Fruit fly (Drosophila melanogaster) whole organism, wandering third instar larva: ENCODE results near the gene CG34408.

ENCODE experiments used
- CG32264 ChIP-seq: fragments of 200-800 bp; sonication (Bioruptor generic); optimal IDR thresholded peaks from 2 replicates; lab custom pipeline; 2016; ENCODE audit warnings: missing biosample characterization, missing genetic modification characterization
- CG9705 ChIP-seq: fragments of 200-800 bp; sonication (Bioruptor generic); optimal IDR thresholded peaks from 2 replicates; lab custom pipeline; 2018; ENCODE audit warnings: missing biosample characterization, mild to moderate bottlenecking, missing genetic modification characterization
- Dfd ChIP-seq: fragments of >200 bp; optimal IDR thresholded peaks from 2 replicates; lab custom pipeline; 2017; ENCODE audit warnings: missing biosample characterization, missing genetic modification characterization
- Dif ChIP-seq: fragments of 200-275, 200-300 bp; sonication (Bioruptor generic); optimal IDR thresholded peaks from 2 replicates; lab custom pipeline; 2018; ENCODE audit warnings: missing biosample characterization, missing genetic modification characterization; ENCODE audit not compliant: partially characterized antibody
- HLH106 ChIP-seq: fragments of 200-800 bp; optimal IDR thresholded peaks from 3 replicates; lab custom pipeline; 2019; ENCODE audit warnings: missing biosample characterization, mild to moderate bottlenecking, missing genetic modification characterization, moderate library complexity
- Hnf4 ChIP-seq: fragments of 200-800 bp; sonication (Bioruptor generic); optimal IDR thresholded peaks from 2 replicates; lab custom pipeline; 2016; ENCODE audit warnings: missing biosample characterization, mild to moderate bottlenecking, missing genetic modification characterization
- Hr78 ChIP-seq: fragments of >200 bp; optimal IDR thresholded peaks from 2 replicates; lab custom pipeline; 2017; ENCODE audit warnings: missing biosample characterization, missing genetic modification characterization
- Hr83 ChIP-seq: fragments of 200-300 bp; sonication (Bioruptor generic); optimal IDR thresholded peaks from 2 replicates; lab custom pipeline; 2016; ENCODE audit warnings: missing biosample characterization, mild to moderate bottlenecking, missing genetic modification characterization, moderate library complexity; ENCODE audit not compliant: poor library complexity, severe bottlenecking
- Mio ChIP-seq: sonication (Bioruptor generic); optimal IDR thresholded peaks from 2 replicates; lab custom pipeline; 2016; ENCODE audit warnings: missing biosample characterization, missing genetic modification characterization
- Myc ChIP-seq: fragments of >200 bp; optimal IDR thresholded peaks from 2 replicates; lab custom pipeline; 2017
- N ChIP-seq: fragments of >200 bp; optimal IDR thresholded peaks from 2 replicates; lab custom pipeline; 2018; ENCODE audit warnings: missing biosample characterization, missing external identifiers, missing genetic modification characterization
- OdsH ChIP-seq: fragments of 200-800 bp; sonication (Bioruptor generic); optimal IDR thresholded peaks from 2 replicates; lab custom pipeline; 2016; ENCODE audit warnings: missing biosample characterization, mild to moderate bottlenecking, missing genetic modification characterization
- Rel ChIP-seq, 2 experiments: fragments of 200-800 bp; sonication (Bioruptor generic) in 1 of 2; optimal IDR thresholded peaks; 2 replicates in 1 of 2; 3 replicates in 1 of 2; lab custom pipeline; 2016 to 2019; ENCODE audit warnings: mild to moderate bottlenecking in 2 of 2, missing biosample characterization in 2 of 2, missing genetic modification characterization in 2 of 2, moderate library complexity in 1 of 2
- Vsx2 ChIP-seq: fragments of 200-300, 225-300 bp; sonication (Bioruptor generic); optimal IDR thresholded peaks from 2 replicates; lab custom pipeline; 2018; ENCODE audit warnings: missing biosample characterization, missing genetic modification characterization; ENCODE audit not compliant: partially characterized antibody
- br ChIP-seq: fragments of 200-800 bp; sonication (Bioruptor generic); optimal IDR thresholded peaks from 2 replicates; lab custom pipeline; 2016; ENCODE audit warnings: missing biosample characterization, missing genetic modification characterization
- dl ChIP-seq, 2 experiments: fragments of 175-275, 200-275 bp in 1 of 2; fragments of 200-275 bp in 1 of 2; sonication (Bioruptor generic); optimal IDR thresholded peaks; lab custom pipeline; 2018; ENCODE audit warnings: mild to moderate bottlenecking in 2 of 2, missing biosample characterization in 2 of 2, missing genetic modification characterization in 2 of 2, moderate library complexity in 2 of 2; ENCODE audit not compliant: partially characterized antibody in 2 of 2, insufficient read depth in 1 of 2
- dmrt93B ChIP-seq: fragments of 200-800 bp; sonication (Bioruptor generic); optimal IDR thresholded peaks from 2 replicates; lab custom pipeline; 2018; ENCODE audit warnings: missing biosample characterization, mild to moderate bottlenecking, missing genetic modification characterization
- dsf ChIP-seq: sonication (Bioruptor generic); optimal IDR thresholded peaks from 2 replicates; lab custom pipeline; 2016; ENCODE audit warnings: missing biosample characterization, missing genetic modification characterization, borderline replicate concordance
- ey ChIP-seq: fragments of 200-800 bp; sonication (Bioruptor generic); optimal IDR thresholded peaks from 2 replicates; lab custom pipeline; 2016; ENCODE audit warnings: missing biosample characterization, missing genetic modification characterization
- foxo ChIP-seq, 2 experiments: fragments of 200-800 bp; sonication (Bioruptor generic); optimal IDR thresholded peaks; 2 replicates in 1 of 2; 3 replicates in 1 of 2; lab custom pipeline; 2016 to 2017; ENCODE audit warnings: missing biosample characterization in 2 of 2, missing genetic modification characterization in 2 of 2
- fru ChIP-seq: fragments of 200-800 bp; sonication (Bioruptor generic); optimal IDR thresholded peaks from 3 replicates; lab custom pipeline; 2016; ENCODE audit warnings: missing biosample characterization, mild to moderate bottlenecking, missing genetic modification characterization
- h ChIP-seq: fragments of 200-800 bp; sonication (Bioruptor generic); optimal IDR thresholded peaks from 3 replicates; lab custom pipeline; 2016; ENCODE audit warnings: missing biosample characterization, mild to moderate bottlenecking, missing genetic modification characterization
- jim ChIP-seq: fragments of 175-275, 200-325 bp; sonication (Bioruptor generic); optimal IDR thresholded peaks from 2 replicates; lab custom pipeline; 2016; ENCODE audit warnings: missing biosample characterization, mild to moderate bottlenecking, missing genetic modification characterization
- lola ChIP-seq: fragments of >200 bp; optimal IDR thresholded peaks from 2 replicates; lab custom pipeline; 2017; ENCODE audit warnings: missing biosample characterization, missing genetic modification characterization
- pan ChIP-seq: fragments of >200 bp; optimal IDR thresholded peaks from 2 replicates; lab custom pipeline; 2017
- psq ChIP-seq: fragments of 200-800 bp; sonication (Bioruptor generic); optimal IDR thresholded peaks from 3 replicates; lab custom pipeline; 2017; ENCODE audit warnings: missing biosample characterization, mild to moderate bottlenecking, missing genetic modification characterization, moderate library complexity
- rgr ChIP-seq: fragments of 200-800 bp; sonication (Bioruptor generic); optimal IDR thresholded peaks from 3 replicates; lab custom pipeline; 2016; ENCODE audit warnings: missing biosample characterization, mild to moderate bottlenecking, missing genetic modification characterization
- sage ChIP-seq: fragments of 200-800 bp; sonication (Bioruptor generic); optimal IDR thresholded peaks from 2 replicates; lab custom pipeline; 2016; ENCODE audit warnings: missing biosample characterization, mild to moderate bottlenecking, missing genetic modification characterization
- sv ChIP-seq: fragments of 200-800 bp; sonication (Bioruptor generic); optimal IDR thresholded peaks from 3 replicates; lab custom pipeline; 2016; ENCODE audit warnings: missing biosample characterization, missing genetic modification characterization
- tai ChIP-seq: sonication (Bioruptor generic); optimal IDR thresholded peaks from 2 replicates; lab custom pipeline; 2016; ENCODE audit warnings: missing biosample characterization, missing genetic modification characterization
- usp ChIP-seq: fragments of >200 bp; optimal IDR thresholded peaks from 2 replicates; lab custom pipeline; 2017; ENCODE audit warnings: missing biosample characterization, missing genetic modification characterization

CG34408 gene

DNA sequence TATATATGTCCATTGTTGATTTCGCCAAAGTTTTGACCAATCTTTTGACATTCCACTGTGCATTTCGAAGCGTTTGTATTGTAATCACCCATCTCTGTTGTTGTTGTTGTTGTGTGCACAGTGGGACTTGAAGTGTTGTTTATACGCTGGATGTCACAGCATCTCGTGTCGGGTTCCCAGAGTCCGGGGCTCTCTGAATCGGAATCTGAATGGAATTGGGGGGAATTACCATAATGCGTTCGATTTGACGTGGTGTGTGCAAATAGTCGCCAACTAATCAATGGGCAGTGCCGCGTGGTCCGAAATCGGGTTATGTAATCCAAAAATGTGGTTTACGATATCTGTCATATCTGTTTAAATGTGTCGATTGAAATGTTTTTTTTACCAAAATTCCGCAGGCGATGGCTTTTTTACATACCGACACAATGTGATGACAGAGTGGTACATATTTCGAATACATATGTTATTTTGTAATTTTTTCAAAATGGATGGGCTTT lies 14.2 kb downstream of the CG34408 start:
- TF ChIP-seq jim (GFP tag; lab: Kevin White, UChicago) (no peak), Rel (GFP tag; optimal IDR thresholded peaks at IDR 0.05; lab: Kevin White, UChicago) (no peak), Rel (tag; optimal IDR thresholded peaks at IDR 0.05; lab: Kevin White, UChicago) (peak; percentile 86), br (GFP tag; lab: Kevin White, UChicago) (no peak)

DNA sequence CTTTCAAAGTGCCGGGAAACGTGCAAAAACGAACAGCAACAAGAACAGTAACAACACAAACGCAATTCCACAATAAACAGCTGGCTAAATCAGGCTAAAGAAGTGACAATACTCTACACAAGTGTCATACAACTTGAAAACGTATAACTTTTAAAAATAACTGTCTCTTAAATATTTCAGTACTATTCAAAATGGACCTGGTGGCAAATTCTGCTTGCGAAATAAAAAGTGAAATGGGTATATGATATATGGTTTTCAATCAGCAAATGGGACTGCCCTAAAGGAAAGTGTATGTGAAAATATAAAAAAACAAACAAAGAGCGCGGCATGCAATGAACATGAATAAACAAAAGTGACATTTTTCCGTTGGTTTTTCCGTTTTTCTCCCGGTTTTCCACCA lies 22.0 kb downstream of the CG34408 start:
- TF ChIP-seq foxo (GFP tag; optimal IDR thresholded peaks at IDR 0.05; lab: Kevin White, UChicago) (peak in 1 of 2 experiments; percentile 6), ey (GFP tag; lab: Kevin White, UChicago) (no peak), HLH106 (tag; lab: Kevin White, UChicago) (peak; percentile 36)
- TF ChIP-seq, all 38 proteins: peak for 2

DNA sequence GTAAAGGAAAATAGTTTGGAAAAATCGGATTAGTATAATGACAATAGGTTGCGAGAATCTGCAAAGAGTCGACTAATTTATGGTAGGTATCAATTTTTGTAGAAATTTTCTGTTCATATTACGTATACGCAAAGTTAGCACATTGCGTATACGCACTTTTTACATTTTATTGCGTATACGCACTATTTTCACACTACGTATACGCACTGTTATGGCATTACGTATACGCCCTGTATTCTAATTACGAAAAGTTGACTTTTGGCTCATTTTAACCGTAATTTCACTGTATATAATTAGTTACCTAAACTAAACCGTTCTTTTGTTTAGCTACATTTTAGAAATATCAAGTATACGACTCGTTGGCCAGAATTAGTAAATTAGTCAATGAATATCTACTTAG lies 23.0 kb downstream of the CG34408 start:
- no peak for TF ChIP-seq foxo (GFP tag; optimal IDR thresholded peaks at IDR 0.05; lab: Kevin White, UChicago)
- TF ChIP-seq Dfd (GFP tag; lab: Kevin White, UChicago): no peak
- no peak for TF ChIP-seq Myc (lab: Kevin White, UChicago)

DNA sequence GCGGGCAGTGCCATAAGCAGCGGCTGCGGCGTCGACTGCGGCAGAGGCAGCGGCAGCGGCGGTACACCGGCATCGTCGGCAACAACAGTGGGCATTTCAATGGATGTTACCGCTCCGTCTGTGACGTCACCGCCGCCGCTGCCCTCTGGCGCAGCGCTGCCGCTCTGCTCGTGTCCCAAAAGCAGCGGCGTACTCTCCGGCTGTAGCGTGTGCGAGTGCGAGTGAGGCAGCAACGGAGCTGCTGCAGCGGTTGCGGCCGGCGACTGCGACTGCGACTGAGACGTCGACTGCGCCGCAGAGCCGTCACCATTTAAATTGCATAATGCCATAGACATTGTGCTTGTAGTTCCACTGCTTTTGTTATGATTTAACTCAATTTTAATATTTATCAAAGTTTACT lies 23.6 kb downstream of the CG34408 start:
- TF ChIP-seq Mio (GFP tag; lab: Kevin White, UChicago): no peak
- TF ChIP-seq N (GFP tag; lab: Kevin White, UChicago): no peak
- no peak for TF ChIP-seq lola (GFP tag; lab: Kevin White, UChicago)
- TF ChIP-seq psq: no peak
- no peak for TF ChIP-seq h
- TF ChIP-seq Rel (GFP tag; optimal IDR thresholded peaks at IDR 0.05; lab: Kevin White, UChicago): no peak
- no peak for TF ChIP-seq Rel (tag; optimal IDR thresholded peaks at IDR 0.05; lab: Kevin White, UChicago)
- TF ChIP-seq Dfd (GFP tag; lab: Kevin White, UChicago): no peak
- no peak for TF ChIP-seq ey (GFP tag; lab: Kevin White, UChicago)
- no peak for TF ChIP-seq Hr78 (GFP tag; lab: Kevin White, UChicago)
- no peak for TF ChIP-seq tai (GFP tag; lab: Kevin White, UChicago)

DNA sequence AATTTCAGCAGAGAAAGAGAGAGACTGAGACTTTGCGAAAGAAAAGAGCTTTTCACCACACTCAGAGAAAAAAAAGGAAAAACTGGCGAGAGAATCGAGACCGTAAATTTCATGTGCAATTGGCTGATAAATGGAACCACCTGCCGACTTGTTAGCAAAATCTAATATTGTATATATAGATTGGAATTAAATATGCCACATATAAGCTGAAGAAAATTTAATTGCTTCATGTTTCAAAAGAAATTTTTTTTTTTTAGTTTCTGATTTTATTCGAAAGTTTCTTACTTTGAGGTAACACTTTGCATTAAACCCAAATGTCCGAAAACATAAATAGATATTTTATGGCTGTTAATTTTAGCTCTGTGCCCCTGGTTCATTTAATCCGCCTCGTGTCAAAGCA lies 24.9 kb downstream of the CG34408 start:
- no peak for TF ChIP-seq Dif (GFP tag; lab: Kevin White, UChicago)
- TF ChIP-seq Hnf4 (GFP tag; lab: Kevin White, UChicago): no peak
- no peak for TF ChIP-seq dmrt93B
- no peak for TF ChIP-seq psq
- TF ChIP-seq dsf (GFP tag; lab: Kevin White, UChicago): no peak
- TF ChIP-seq CG32264 (GFP tag; lab: Kevin White, UChicago): no peak
- no peak for TF ChIP-seq rgr
- no peak for TF ChIP-seq tai (GFP tag; lab: Kevin White, UChicago)
- TF ChIP-seq jim (GFP tag; lab: Kevin White, UChicago): no peak
- no peak for TF ChIP-seq Myc (lab: Kevin White, UChicago)
- TF ChIP-seq Hr83 (GFP tag; lab: Kevin White, UChicago): no peak
- TF ChIP-seq Dfd (GFP tag; lab: Kevin White, UChicago): no peak
- TF ChIP-seq Hr78 (GFP tag; lab: Kevin White, UChicago): no peak
- no peak for TF ChIP-seq fru (GFP tag; lab: Kevin White, UChicago)
- no peak for TF ChIP-seq lola (GFP tag; lab: Kevin White, UChicago)
- TF ChIP-seq sv (GFP tag; lab: Kevin White, UChicago): no peak
- no peak for TF ChIP-seq usp (GFP tag; lab: Kevin White, UChicago)
- no peak for TF ChIP-seq CG9705 (GFP tag; lab: Kevin White, UChicago)
- no peak for TF ChIP-seq dl (GFP tag; optimal IDR thresholded peaks at IDR 0.05; lab: Kevin White, UChicago; ENCODE audit: insufficient read depth in 1 of 2, partially characterized antibody in 2 of 2)
- TF ChIP-seq, all 38 proteins: peak for 0

DNA sequence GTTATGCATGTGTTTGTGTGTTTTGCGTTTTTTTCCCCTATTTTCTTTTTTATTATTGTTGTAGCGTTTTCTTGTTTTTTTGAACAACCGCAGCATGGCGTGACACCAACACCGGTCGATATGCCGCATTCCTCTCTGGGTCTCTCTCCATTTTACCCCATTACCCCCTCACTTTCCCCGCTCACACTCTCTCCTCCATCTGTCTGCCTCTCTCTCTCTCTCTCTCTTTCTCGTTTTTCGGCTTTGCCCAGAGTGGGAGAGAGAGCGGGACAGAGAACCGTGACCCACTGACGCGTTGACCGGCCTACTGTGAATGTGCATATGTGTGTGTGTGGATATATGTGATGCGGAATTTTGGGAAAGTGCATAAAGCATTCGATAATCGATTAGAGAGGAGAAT lies 27.5 kb downstream of the CG34408 start:
- TF ChIP-seq tai (GFP tag; lab: Kevin White, UChicago): no peak
- no peak for TF ChIP-seq CG9705 (GFP tag; lab: Kevin White, UChicago)
- TF ChIP-seq Dfd (GFP tag; lab: Kevin White, UChicago): no peak
- TF ChIP-seq usp (GFP tag; lab: Kevin White, UChicago): no peak
- no peak for TF ChIP-seq fru (GFP tag; lab: Kevin White, UChicago)
- TF ChIP-seq N (GFP tag; lab: Kevin White, UChicago): no peak
- no peak for TF ChIP-seq Hnf4 (GFP tag; lab: Kevin White, UChicago)
- TF ChIP-seq Vsx2 (GFP tag; lab: Kevin White, UChicago): no peak
- no peak for TF ChIP-seq OdsH (GFP tag; lab: Kevin White, UChicago)
- TF ChIP-seq foxo (GFP tag; optimal IDR thresholded peaks at IDR 0.05; lab: Kevin White, UChicago): no peak
- no peak for TF ChIP-seq psq
- no peak for TF ChIP-seq Dif (GFP tag; lab: Kevin White, UChicago)
- TF ChIP-seq sage: no peak
- TF ChIP-seq dl (GFP tag; optimal IDR thresholded peaks at IDR 0.05; lab: Kevin White, UChicago; ENCODE audit: insufficient read depth in 1 of 2, partially characterized antibody in 2 of 2): no peak
- TF ChIP-seq sv (GFP tag; lab: Kevin White, UChicago): no peak
- TF ChIP-seq Myc (lab: Kevin White, UChicago): no peak
- no peak for TF ChIP-seq pan (lab: Kevin White, UChicago)
- no peak for TF ChIP-seq CG32264 (GFP tag; lab: Kevin White, UChicago)
- TF ChIP-seq ey (GFP tag; lab: Kevin White, UChicago): no peak
